Comparison of ENCODE assay signal across 4 fruit fly cellular contexts in the genomic region with DNA sequence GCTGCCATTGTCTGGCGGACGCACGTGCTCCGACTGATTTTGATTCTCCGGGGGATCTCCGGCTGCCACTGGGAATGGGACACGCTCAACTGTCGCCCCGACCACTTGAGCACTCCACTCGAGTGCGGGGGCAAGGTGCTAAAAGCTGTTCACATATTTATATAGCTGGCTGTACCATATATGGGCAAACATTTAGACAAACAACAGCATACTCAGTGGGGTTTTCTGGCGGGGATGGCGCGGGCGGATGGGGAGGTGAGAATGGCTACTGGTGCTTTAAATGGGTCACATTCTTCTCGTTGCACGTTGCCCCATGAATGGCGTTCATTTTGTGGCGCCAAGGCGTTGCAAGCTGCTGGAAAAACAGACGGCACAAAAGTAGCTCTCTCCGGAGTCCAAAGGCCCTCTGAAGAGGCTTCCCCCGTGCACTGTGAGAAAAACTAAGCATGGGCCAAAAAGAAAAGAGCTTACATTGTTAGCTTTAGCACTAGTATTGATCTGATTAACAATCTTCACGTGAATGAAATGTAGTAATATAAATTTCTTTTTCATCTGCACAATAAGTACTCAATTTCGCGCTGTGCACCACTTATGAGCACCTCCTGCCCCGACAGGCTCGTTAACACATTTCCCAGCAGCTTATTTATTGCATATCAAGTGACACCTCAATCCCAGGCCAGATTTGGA.
TF ChIP-seq lines count a peak whose summit lies in the region.

No protein-coding gene starts in this region.

- no peak for TF ChIP-seq CTCF in whole organism, embryonic (GFP tag; optimal IDR thresholded peaks at IDR 0.05; lab: Kevin White, UChicago)

TF ChIP-seq in whole organism, embryonic, 481 proteins besides CTCF, POLR2A, EP300 and RAD21 (continues in another document):
- TF ChIP-seq Camta (GFP tag; optimal IDR thresholded peaks at IDR 0.05; lab: Kevin White, UChicago) (peak; percentile 1), Hey (tag; optimal IDR thresholded peaks at IDR 0.05; lab: Kevin White, UChicago) (no peak), croc (GFP tag; conservative IDR thresholded peaks at IDR 0.05; lab: Robert Waterston, UW) (peak; percentile 44; the same call in 2 of the 3 replicates), CG10431 (GFP tag; optimal IDR thresholded peaks at IDR 0.05; lab: Kevin White, UChicago) (peak; percentile 69), CG10209 (GFP tag; optimal IDR thresholded peaks at IDR 0.05; lab: Kevin White, UChicago) (peak; percentile 25), corto (GFP tag; optimal IDR thresholded peaks at IDR 0.05; lab: Kevin White, UChicago) (no peak), so (GFP tag; IDR thresholded peaks at IDR 0.05; lab: Robert Waterston, UW) (peak; percentile 63; the same call in 1 of the 3 replicates), nmo (GFP tag; optimal IDR thresholded peaks at IDR 0.05; lab: Kevin White, UChicago) (peak; percentile 40), CG8388 (GFP tag; optimal IDR thresholded peaks at IDR 0.05; lab: Kevin White, UChicago) (peak; percentile 16), Dad (GFP tag; optimal IDR thresholded peaks at IDR 0.05; lab: Kevin White, UChicago) (peak; percentile 27), lola (GFP tag; optimal IDR thresholded peaks at IDR 0.05; lab: Kevin White, UChicago) (peak in 1 of 3 experiments; percentile 43), CG1529 (GFP tag; optimal IDR thresholded peaks at IDR 0.05; lab: Kevin White, UChicago) (peak; percentile 11), Oli (tag; optimal IDR thresholded peaks at IDR 0.05; lab: Kevin White, UChicago) (peak; percentile 8), Lhr (GFP tag; optimal IDR thresholded peaks at IDR 0.05; lab: Kevin White, UChicago) (no peak), crol (GFP tag; IDR thresholded peaks at IDR 0.05; lab: Robert Waterston, UW) (peak; percentile 44), run (tag; optimal IDR thresholded peaks at IDR 0.05; lab: Kevin White, UChicago) (no peak), CG42726 (GFP tag; IDR thresholded peaks at IDR 0.05; lab: Robert Waterston, UW; ENCODE audit: partially characterized antibody) (no peak), CG11696 (GFP tag; IDR thresholded peaks at IDR 0.05; lab: Robert Waterston, UW) (no peak), E2f1 (GFP tag; IDR thresholded peaks at IDR 0.05; lab: Robert Waterston, UW) (no peak; the same call in 1 of the 2 replicates), p53 (GFP tag; optimal IDR thresholded peaks at IDR 0.05; lab: Kevin White, UChicago) (peak; percentile 15)

TF ChIP-seq in whole organism, prepupa, 60 proteins besides CTCF, POLR2A, EP300 and RAD21 (continues in another document):
- TF ChIP-seq CG6792 (GFP tag; optimal IDR thresholded peaks at IDR 0.05; lab: Kevin White, UChicago) (peak; percentile 59), CG9139 (GFP tag; optimal IDR thresholded peaks at IDR 0.05; lab: Kevin White, UChicago) (peak; percentile 67), CG8632 (GFP tag; optimal IDR thresholded peaks at IDR 0.05; lab: Kevin White, UChicago) (peak; percentile 48), Eip75B (GFP tag; optimal IDR thresholded peaks at IDR 0.05; lab: Kevin White, UChicago) (peak; percentile 80), CG8119 (GFP tag; IDR thresholded peaks at IDR 0.05; lab: Robert Waterston, UW) (peak; percentile 75), CG6163 (GFP tag; IDR thresholded peaks at IDR 0.05; lab: Robert Waterston, UW) (peak; percentile 88), Hr39 (GFP tag; optimal IDR thresholded peaks at IDR 0.05; lab: Kevin White, UChicago) (peak; percentile 66), Ets21C (GFP tag; optimal IDR thresholded peaks at IDR 0.05; lab: Kevin White, UChicago) (peak; percentile 14), topi (GFP tag; optimal IDR thresholded peaks at IDR 0.05; lab: Kevin White, UChicago) (peak; percentile 72), acj6 (GFP tag; optimal IDR thresholded peaks at IDR 0.05; lab: Kevin White, UChicago) (peak; percentile 78), CG1621 (tag; optimal IDR thresholded peaks at IDR 0.05; lab: Kevin White, UChicago) (peak; percentile 51), CG10669 (GFP tag; optimal IDR thresholded peaks at IDR 0.05; lab: Kevin White, UChicago) (peak; percentile 81), CG6276 (GFP tag; optimal IDR thresholded peaks at IDR 0.05; lab: Kevin White, UChicago) (peak; percentile 73), CG16779 (tag; optimal IDR thresholded peaks at IDR 0.05; lab: Kevin White, UChicago) (peak; percentile 56), spab (GFP tag; optimal IDR thresholded peaks at IDR 0.05; lab: Kevin White, UChicago) (peak; percentile 81), pdm3 (GFP tag; optimal IDR thresholded peaks at IDR 0.05; lab: Kevin White, UChicago) (peak; percentile 66), Eip93F (GFP tag; optimal IDR thresholded peaks at IDR 0.05; lab: Kevin White, UChicago) (no peak), CG11762 (GFP tag; optimal IDR thresholded peaks at IDR 0.05; lab: Kevin White, UChicago; ENCODE audit: insufficient read depth) (peak; percentile 68), fd85E (GFP tag; optimal IDR thresholded peaks at IDR 0.05; lab: Kevin White, UChicago) (peak; percentile 23), CG3032 (tag; optimal IDR thresholded peaks at IDR 0.05; lab: Kevin White, UChicago) (peak; percentile 78), CG4318 (GFP tag; optimal IDR thresholded peaks at IDR 0.05; lab: Kevin White, UChicago) (peak; percentile 64)

TF ChIP-seq in whole organism, pupa, 21 proteins besides CTCF, POLR2A, EP300 and RAD21:
- TF ChIP-seq CG14655 (GFP tag; optimal IDR thresholded peaks at IDR 0.05; lab: Kevin White, UChicago) (peak; percentile 81), CG8301 (tag; optimal IDR thresholded peaks at IDR 0.05; lab: Kevin White, UChicago) (peak; percentile 77), CG8159 (tag; optimal IDR thresholded peaks at IDR 0.05; lab: Kevin White, UChicago) (peak; percentile 86), EcR (GFP tag; optimal IDR thresholded peaks at IDR 0.05; lab: Kevin White, UChicago) (no peak), CG9948 (tag; optimal IDR thresholded peaks at IDR 0.05; lab: Kevin White, UChicago) (peak; percentile 85), gl (tag; optimal IDR thresholded peaks at IDR 0.05; lab: Kevin White, UChicago) (peak; percentile 70), Snoo (tag; optimal IDR thresholded peaks at IDR 0.05; lab: Kevin White, UChicago) (peak; percentile 54), CG17806 (tag; optimal IDR thresholded peaks at IDR 0.05; lab: Kevin White, UChicago) (peak; percentile 83), fd96Ca (GFP tag; IDR thresholded peaks at IDR 0.05; lab: Robert Waterston, UW) (peak; percentile 86), Ets98B (GFP tag; IDR thresholded peaks at IDR 0.05; lab: Robert Waterston, UW) (peak; percentile 72), CG32121 (GFP tag; IDR thresholded peaks at IDR 0.05; lab: Robert Waterston, UW) (peak; percentile 55; the same call in 1 of the 2 replicates), rn (GFP tag; IDR thresholded peaks at IDR 0.05; lab: Robert Waterston, UW) (peak; percentile 44; the same call in 1 of the 2 replicates), Pif1A (GFP tag; optimal IDR thresholded peaks at IDR 0.05; lab: Kevin White, UChicago) (peak; percentile 86), CG34367 (tag; optimal IDR thresholded peaks at IDR 0.05; lab: Kevin White, UChicago) (peak; percentile 72), CG4496 (GFP tag; IDR thresholded peaks at IDR 0.05; lab: Robert Waterston, UW) (peak; percentile 86), D1 (tag; optimal IDR thresholded peaks at IDR 0.05; lab: Kevin White, UChicago) (peak; percentile 28), CG12605 (GFP tag; IDR thresholded peaks at IDR 0.05; lab: Robert Waterston, UW) (peak; percentile 63), CG10348 (GFP tag; IDR thresholded peaks at IDR 0.05; lab: Robert Waterston, UW) (no peak), CG13204 (GFP tag; optimal IDR thresholded peaks at IDR 0.05; lab: Kevin White, UChicago) (peak; percentile 39), Pif1B (GFP tag; optimal IDR thresholded peaks at IDR 0.05; lab: Kevin White, UChicago) (peak; percentile 73), CG15710 (tag; optimal IDR thresholded peaks at IDR 0.05; lab: Kevin White, UChicago) (peak; percentile 79)

TF ChIP-seq in whole organism, wandering third instar larva, 38 proteins besides CTCF, POLR2A, EP300 and RAD21 (continues in another document):
- TF ChIP-seq woc (GFP tag; optimal IDR thresholded peaks at IDR 0.05; lab: Kevin White, UChicago) (peak; percentile 15), br (GFP tag; optimal IDR thresholded peaks at IDR 0.05; lab: Kevin White, UChicago) (peak; percentile 48), N (GFP tag; optimal IDR thresholded peaks at IDR 0.05; lab: Kevin White, UChicago) (no peak), dmrt93B (GFP tag; optimal IDR thresholded peaks at IDR 0.05; lab: Kevin White, UChicago) (peak; percentile 34), lola (GFP tag; optimal IDR thresholded peaks at IDR 0.05; lab: Kevin White, UChicago) (no peak), sage (GFP tag; optimal IDR thresholded peaks at IDR 0.05; lab: Kevin White, UChicago) (no peak), CG9705 (GFP tag; optimal IDR thresholded peaks at IDR 0.05; lab: Kevin White, UChicago) (no peak), foxo (GFP tag; optimal IDR thresholded peaks at IDR 0.05; lab: Kevin White, UChicago) (peak in 1 of 2 experiments; percentile 63), CrebA (GFP tag; optimal IDR thresholded peaks at IDR 0.05; lab: Kevin White, UChicago; ENCODE audit: borderline replicate concordance) (no peak), Dif (GFP tag; optimal IDR thresholded peaks at IDR 0.05; lab: Kevin White, UChicago; ENCODE audit: partially characterized antibody) (no peak), ey (GFP tag; optimal IDR thresholded peaks at IDR 0.05; lab: Kevin White, UChicago) (peak; percentile 45), pan (optimal IDR thresholded peaks at IDR 0.05; lab: Kevin White, UChicago) (no peak), Jra (GFP tag; optimal IDR thresholded peaks at IDR 0.05; lab: Kevin White, UChicago) (no peak), brk (GFP tag; optimal IDR thresholded peaks at IDR 0.05; lab: Kevin White, UChicago) (no peak), Dfd (GFP tag; optimal IDR thresholded peaks at IDR 0.05; lab: Kevin White, UChicago) (no peak), Rel (GFP tag; optimal IDR thresholded peaks at IDR 0.05; lab: Kevin White, UChicago) (no peak), Rel (tag; optimal IDR thresholded peaks at IDR 0.05; lab: Kevin White, UChicago) (no peak), tai (GFP tag; optimal IDR thresholded peaks at IDR 0.05; lab: Kevin White, UChicago) (no peak), psq (GFP tag; optimal IDR thresholded peaks at IDR 0.05; lab: Kevin White, UChicago) (no peak), Abd-B (GFP tag; optimal IDR thresholded peaks at IDR 0.05; lab: Kevin White, UChicago) (no peak), dl (GFP tag; optimal IDR thresholded peaks at IDR 0.05; lab: Kevin White, UChicago; ENCODE audit: insufficient read depth in 1 of 2, partially characterized antibody in 2 of 2) (no peak), Myc (optimal IDR thresholded peaks at IDR 0.05; lab: Kevin White, UChicago) (no peak), usp (GFP tag; optimal IDR thresholded peaks at IDR 0.05; lab: Kevin White, UChicago) (no peak), Mio (GFP tag; optimal IDR thresholded peaks at IDR 0.05; lab: Kevin White, UChicago) (no peak), dsf (GFP tag; optimal IDR thresholded peaks at IDR 0.05; lab: Kevin White, UChicago; ENCODE audit: borderline replicate concordance) (no peak), rgr (GFP tag; optimal IDR thresholded peaks at IDR 0.05; lab: Kevin White, UChicago) (peak; percentile 46), Sp1 (GFP tag; optimal IDR thresholded peaks at IDR 0.05; lab: Kevin White, UChicago) (peak; percentile 20)

Comparison
In these comparisons a context has a peak if more than half of its experiments do, and no peak if none do; other contexts are left out.
1. Of the 7 proteins assayed by ChIP-seq in both whole organism, embryonic and whole organism, prepupa: peak only in whole organism, embryonic: none; only in whole organism, prepupa: CG16779, Hr39 and Lpt; in both: Blimp-1, Gug and Sox102F; in neither: 1.